Worm (Caenorhabditis elegans) whole organism, L3 larva: ENCODE data around the gene srv-17.

Experiments
- ceh-28 ChIP-seq: fragments of 150-350 bp; optimal IDR thresholded peaks from 2 replicates; lab custom pipeline; 2014; ENCODE audit warnings: missing biosample characterization, missing genetic modification reagents, missing genetic modification characterization
- ceh-9 ChIP-seq: sonication (generic microtip); optimal IDR thresholded peaks from 2 replicates; lab custom pipeline; 2018; ENCODE audit warnings: missing biosample characterization, missing genetic modification characterization
- elt-1 ChIP-seq: fragments of 150-350 bp; optimal IDR thresholded peaks from 2 replicates; lab custom pipeline; 2014; ENCODE audit warnings: missing biosample characterization, missing genetic modification characterization
- lin-39 ChIP-seq: fragments of 150-350 bp; optimal IDR thresholded peaks from 2 replicates; lab custom pipeline; 2018; ENCODE audit warnings: missing biosample characterization, missing genetic modification reagents, missing genetic modification characterization
- mml-1 ChIP-seq: fragments of 150-350 bp; sonication (generic microtip); optimal IDR thresholded peaks from 3 replicates; lab custom pipeline; 2014; ENCODE audit warnings: missing biosample characterization, missing genetic modification characterization
- pha-4 ChIP-seq: fragments of 150-350 bp; optimal IDR thresholded peaks from 2 replicates; lab custom pipeline; 2014; ENCODE audit warnings: missing biosample characterization, missing genetic modification reagents, missing genetic modification characterization
- unc-62 ChIP-seq: fragments of 150-350 bp; sonication (generic microtip); optimal IDR thresholded peaks from 4 replicates; lab custom pipeline; 2014; ENCODE audit warnings: missing biosample characterization, missing genetic modification reagents, missing genetic modification characterization
- zag-1 ChIP-seq: fragments of 150-350 bp; optimal IDR thresholded peaks from 2 replicates; lab custom pipeline; 2014; ENCODE audit warnings: missing biosample characterization, missing genetic modification characterization

DNA sequence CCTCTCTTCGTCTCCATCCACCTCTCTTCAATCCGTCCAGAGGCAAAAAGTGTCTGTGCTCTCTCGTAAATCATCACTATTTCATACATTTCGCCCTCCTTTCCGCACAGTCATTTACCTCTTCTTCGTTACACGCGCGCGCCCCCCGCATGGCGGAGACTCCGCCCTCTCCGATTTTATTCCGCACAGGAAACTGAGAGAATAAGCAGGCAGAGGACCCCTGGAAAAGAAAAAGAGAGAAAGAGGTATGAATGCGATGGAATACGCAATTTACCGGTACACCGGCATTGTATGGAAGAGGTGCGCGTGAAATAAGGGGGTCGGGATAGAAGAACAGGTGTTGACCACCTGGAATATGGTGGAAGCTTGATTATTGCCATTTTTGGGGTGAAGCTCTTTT, 9.2 kb downstream of the srv-17 start:
- TF ChIP-seq ceh-9 (tag; lab: Kevin White, UChicago) = no peak
- TF ChIP-seq mml-1 (tag; lab: Kevin White, UChicago) = no peak
- no peak for TF ChIP-seq unc-62 (GFP tag; lab: Kevin White, UChicago)
- no peak for TF ChIP-seq zag-1 (tag; lab: Kevin White, UChicago)
- TF ChIP-seq elt-1 (tag; lab: Kevin White, UChicago) = no peak
- TF ChIP-seq ceh-28 = no peak
- no peak for TF ChIP-seq pha-4
- TF ChIP-seq lin-39 = no peak
